Worm (Caenorhabditis elegans): ENCODE results near the gene H39E23.2.

Gene H39E23.2

ce11 chrV:14110042-14110441, at the start of gene H39E23.2:
Gene H39E23.2 (plus strand): TSS chrV:14110342.
- no peak for TF ChIP-seq elt-3 (tag; optimal IDR thresholded peaks at IDR 0.05)
- no peak for TF ChIP-seq pqm-1 (tag; optimal IDR thresholded peaks at IDR 0.05)
- no peak for TF ChIP-seq nhr-43 (tag; optimal IDR thresholded peaks at IDR 0.05; ENCODE audit: poor library complexity, severe bottlenecking)
- no peak for TF ChIP-seq nhr-67 (tag; optimal IDR thresholded peaks at IDR 0.05)
- TF ChIP-seq nhr-76 (tag; optimal IDR thresholded peaks at IDR 0.05) = no peak
- TF ChIP-seq lin-39 (tag; optimal IDR thresholded peaks at IDR 0.05) = no peak
- no peak for TF ChIP-seq R02D3.7 (tag; optimal IDR thresholded peaks at IDR 0.05)
- no peak for TF ChIP-seq elt-2 (tag; optimal IDR thresholded peaks at IDR 0.05)
- TF ChIP-seq ceh-16 (tag; optimal IDR thresholded peaks at IDR 0.05) = no peak
- TF ChIP-seq ZK546.5 (tag; optimal IDR thresholded peaks at IDR 0.05) = no peak
- TF ChIP-seq egl-27 (tag; optimal IDR thresholded peaks at IDR 0.05) = no peak
- TF ChIP-seq daf-12 (tag; optimal IDR thresholded peaks at IDR 0.05) = no peak
- TF ChIP-seq nhr-23 (tag; optimal IDR thresholded peaks at IDR 0.05) = no peak
- TF ChIP-seq eor-1 (tag; optimal IDR thresholded peaks at IDR 0.05) = no peak
- TF ChIP-seq mdl-1 (tag; optimal IDR thresholded peaks at IDR 0.05) = no peak
- no peak for TF ChIP-seq mml-1 (tag; optimal IDR thresholded peaks at IDR 0.05)
- TF ChIP-seq snpc-4 (tag; optimal IDR thresholded peaks at IDR 0.05) = no peak
- TF ChIP-seq tbx-2 (tag; optimal IDR thresholded peaks at IDR 0.05) = no peak
- no peak for TF ChIP-seq ztf-11 (tag; optimal IDR thresholded peaks at IDR 0.05)

- peak; percentile 90 for TF ChIP-seq nfya-1 (tag; optimal IDR thresholded peaks at IDR 0.05; ENCODE audit: insufficient read depth)
- no peak for TF ChIP-seq nhr-76 (tag; optimal IDR thresholded peaks at IDR 0.05)
Measured at ce11 chrV:14063980-14064379, 46.2 kb upstream of the H39E23.2 start.

ce11 chrV:14064422-14064821, 45.7 kb upstream of the H39E23.2 start, which contains the start of gene D1086.21:
Gene D1086.21 (plus strand): TSS chrV:14064722.
- TF ChIP-seq ceh-16 (tag; optimal IDR thresholded peaks at IDR 0.05) (no peak), nhr-25 (tag; optimal IDR thresholded peaks at IDR 0.05) (no peak), elt-1 (tag; optimal IDR thresholded peaks at IDR 0.05) (no peak), fkh-10 (GFP tag; optimal IDR thresholded peaks at IDR 0.05) (no peak), ZK546.5 (tag; optimal IDR thresholded peaks at IDR 0.05) (no peak), elt-2 (tag; optimal IDR thresholded peaks at IDR 0.05) (no peak), pqm-1 (tag; optimal IDR thresholded peaks at IDR 0.05) (no peak), fos-1 (tag; optimal IDR thresholded peaks at IDR 0.05) (no peak), nfya-1 (tag; optimal IDR thresholded peaks at IDR 0.05; ENCODE audit: insufficient read depth) (no peak), ceh-28 (tag; optimal IDR thresholded peaks at IDR 0.05) (no peak), elt-3 (tag; optimal IDR thresholded peaks at IDR 0.05) (no peak), nhr-67 (tag; optimal IDR thresholded peaks at IDR 0.05) (no peak), egl-5 (tag; optimal IDR thresholded peaks at IDR 0.05) (no peak), ama-1 (optimal IDR thresholded peaks at IDR 0.05) (no peak), hmg-11 (tag; optimal IDR thresholded peaks at IDR 0.05) (no peak), nhr-43 (tag; optimal IDR thresholded peaks at IDR 0.05; ENCODE audit: poor library complexity, severe bottlenecking) (no peak)

- TF ChIP-seq ceh-28 (tag; optimal IDR thresholded peaks at IDR 0.05) = no peak
- no peak for TF ChIP-seq zag-1 (tag; optimal IDR thresholded peaks at IDR 0.05)
- TF ChIP-seq nfya-1 (tag; optimal IDR thresholded peaks at IDR 0.05; ENCODE audit: insufficient read depth) = no peak
- no peak for TF ChIP-seq pqm-1 (tag; optimal IDR thresholded peaks at IDR 0.05)
- no peak for TF ChIP-seq unc-62 (GFP tag; optimal IDR thresholded peaks at IDR 0.05)
- no peak for TF ChIP-seq ztf-11 (tag; optimal IDR thresholded peaks at IDR 0.05)
- no peak for TF ChIP-seq eor-1 (tag; optimal IDR thresholded peaks at IDR 0.05)
Measured at ce11 chrV:14067816-14068296, 42.3 kb upstream of the H39E23.2 start, which contains the start of gene D1086.17. Gene D1086.17 (plus strand): TSS chrV:14067866.

ce11 chrV:14069899-14070298, 40.2 kb upstream of the H39E23.2 start:
- TF ChIP-seq egl-5 (tag; optimal IDR thresholded peaks at IDR 0.05) = no peak
- no peak for TF ChIP-seq elt-3 (tag; optimal IDR thresholded peaks at IDR 0.05)
- no peak for TF ChIP-seq snpc-4 (tag; optimal IDR thresholded peaks at IDR 0.05)
- no peak for TF ChIP-seq nhr-25 (tag; optimal IDR thresholded peaks at IDR 0.05)
- no peak for TF ChIP-seq ztf-11 (tag; optimal IDR thresholded peaks at IDR 0.05)
- TF ChIP-seq fkh-10 (GFP tag; optimal IDR thresholded peaks at IDR 0.05) = no peak
- no peak for TF ChIP-seq skn-1 (tag; optimal IDR thresholded peaks at IDR 0.05)
- no peak for TF ChIP-seq pqm-1 (tag; optimal IDR thresholded peaks at IDR 0.05)
- no peak for TF ChIP-seq nhr-43 (tag; optimal IDR thresholded peaks at IDR 0.05; ENCODE audit: poor library complexity, severe bottlenecking)
- no peak for TF ChIP-seq nhr-12 (tag; optimal IDR thresholded peaks at IDR 0.05)
- no peak for TF ChIP-seq unc-62 (GFP tag; optimal IDR thresholded peaks at IDR 0.05)
- no peak for TF ChIP-seq nhr-11 (tag; optimal IDR thresholded peaks at IDR 0.05)
- TF ChIP-seq elt-2 (tag; optimal IDR thresholded peaks at IDR 0.05) = no peak
- TF ChIP-seq lsy-12 (tag; optimal IDR thresholded peaks at IDR 0.05) = no peak
- TF ChIP-seq nhr-77 (tag; optimal IDR thresholded peaks at IDR 0.05) = no peak
- TF ChIP-seq nhr-237 (tag; optimal IDR thresholded peaks at IDR 0.05) = no peak
- TF ChIP-seq nfya-1 (tag; optimal IDR thresholded peaks at IDR 0.05; ENCODE audit: insufficient read depth) = no peak
- no peak for TF ChIP-seq lin-39 (tag; optimal IDR thresholded peaks at IDR 0.05)
- no peak for TF ChIP-seq fos-1 (tag; optimal IDR thresholded peaks at IDR 0.05)
- TF ChIP-seq ceh-9 (tag; optimal IDR thresholded peaks at IDR 0.05) = no peak
